Fruit fly (Drosophila melanogaster): Measurements from ENCODE around the gene Oga.
A peak's percentile ranks its signal among the peaks of the same experiment; 100 is the strongest.

Gene Oga

DNA sequence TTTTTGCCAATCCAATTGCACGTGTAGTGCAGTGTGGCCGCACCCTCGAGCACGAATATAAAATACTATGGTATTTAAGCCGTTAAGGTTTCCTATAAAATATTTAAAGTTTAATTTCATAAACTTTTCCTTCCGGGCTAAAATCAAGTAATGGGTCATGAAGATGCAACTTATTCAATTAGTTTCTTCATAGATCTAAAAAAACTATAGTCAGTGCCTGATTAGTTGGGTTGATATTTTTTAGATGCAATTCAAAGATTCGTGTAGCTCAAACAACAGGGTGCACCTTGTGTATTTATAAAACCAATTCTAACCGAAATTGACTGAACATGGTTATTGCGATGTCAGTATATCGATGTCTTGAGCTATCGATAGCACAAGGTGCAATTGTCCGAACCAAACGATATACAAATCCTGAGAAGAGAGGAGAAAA, at the start of gene Oga, which contains the start of gene Smyd5 (continued):
- TF ChIP-seq Trl (optimal IDR thresholded peaks at IDR 0.05) (no peak), Trl (GFP tag; optimal IDR thresholded peaks at IDR 0.05) (peak; percentile 53), fd102C (GFP tag; optimal IDR thresholded peaks at IDR 0.05) (no peak), CG10462 (GFP tag; optimal IDR thresholded peaks at IDR 0.05) (peak; percentile 10), CG14441 (GFP tag; IDR thresholded peaks at IDR 0.05) (no peak), CG14014 (GFP tag; IDR thresholded peaks at IDR 0.05) (no peak), peb (GFP tag; IDR thresholded peaks at IDR 0.05) (no peak), org-1 (GFP tag; optimal IDR thresholded peaks at IDR 0.05) (no peak), CG11456 (GFP tag; IDR thresholded peaks at IDR 0.05) (0 out of 3 replicates have a peak, but pooled peaks have one; percentile 4), Hr51 (GFP tag; optimal IDR thresholded peaks at IDR 0.05) (peak in 1 of 2 experiments; percentile 4), NK7.1 (GFP tag; optimal IDR thresholded peaks at IDR 0.05) (no peak), CG2678 (tag; optimal IDR thresholded peaks at IDR 0.05) (no peak), onecut (GFP tag; IDR thresholded peaks at IDR 0.05) (peak; percentile 48), CG6765 (GFP tag; optimal IDR thresholded peaks at IDR 0.05) (no peak), sqz (GFP tag; optimal IDR thresholded peaks at IDR 0.05) (no peak), pb (GFP tag; optimal IDR thresholded peaks at IDR 0.05) (no peak), klu (GFP tag; IDR thresholded peaks at IDR 0.05) (no peak), dpn (GFP tag; optimal IDR thresholded peaks at IDR 0.05) (peak; percentile 17 to 43), ab (GFP tag; optimal IDR thresholded peaks at IDR 0.05) (no peak), CG12236 (GFP tag; optimal IDR thresholded peaks at IDR 0.05) (peak; percentile 4), Asciz (GFP tag; optimal IDR thresholded peaks at IDR 0.05) (no peak), zfh2 (GFP tag; optimal IDR thresholded peaks at IDR 0.05) (peak; percentile 60), CHES-1-like (GFP tag; optimal IDR thresholded peaks at IDR 0.05) (peak; percentile 55), CG31388 (GFP tag; optimal IDR thresholded peaks at IDR 0.05) (no peak), salm (tag; optimal IDR thresholded peaks at IDR 0.05) (no peak), Med (GFP tag) (peak; percentile 94), CG11723 (GFP tag; optimal IDR thresholded peaks at IDR 0.05) (no peak), CG2199 (GFP tag; IDR thresholded peaks at IDR 0.05) (no peak), CG7928 (GFP tag; optimal IDR thresholded peaks at IDR 0.05) (peak; percentile 11), lola (GFP tag; optimal IDR thresholded peaks at IDR 0.05) (peak in 1 of 3 experiments; percentile 31), NC2α (GFP tag; optimal IDR thresholded peaks at IDR 0.05) (no peak), CG15269 (tag; optimal IDR thresholded peaks at IDR 0.05) (no peak), tap (tag; optimal IDR thresholded peaks at IDR 0.05) (no peak), CG14965 (GFP tag; optimal IDR thresholded peaks at IDR 0.05; ENCODE audit: borderline replicate concordance) (no peak), insv (GFP tag; optimal IDR thresholded peaks at IDR 0.05) (peak in 1 of 2 experiments; percentile 60), yki (optimal IDR thresholded peaks at IDR 0.05) (no peak), cad (GFP tag; optimal IDR thresholded peaks at IDR 0.05) (peak; percentile 12), CG11247 (GFP tag; IDR thresholded peaks at IDR 0.05) (no peak), nmo (GFP tag; optimal IDR thresholded peaks at IDR 0.05) (peak; percentile 72), MESR4 (GFP tag; optimal IDR thresholded peaks at IDR 0.05) (peak; percentile 49), ssp (GFP tag; IDR thresholded peaks at IDR 0.05) (no peak), Jarid2 (GFP tag; optimal IDR thresholded peaks at IDR 0.05) (no peak), Hsf (GFP tag; optimal IDR thresholded peaks at IDR 0.05) (peak; percentile 58), crp (GFP tag; optimal IDR thresholded peaks at IDR 0.05) (no peak), CG9797 (GFP tag; optimal IDR thresholded peaks at IDR 0.05) (peak; percentile 70), CG31365 (tag; optimal IDR thresholded peaks at IDR 0.05) (no peak), prd (optimal IDR thresholded peaks at IDR 0.05) (no peak), prd (GFP tag; IDR thresholded peaks at IDR 0.05) (0 out of 3 replicates have a peak, but pooled peaks have one; percentile 4), CG30431 (GFP tag; optimal IDR thresholded peaks at IDR 0.05) (no peak), CG8290 (GFP tag; optimal IDR thresholded peaks at IDR 0.05) (peak; percentile 27), CG8290 (tag; optimal IDR thresholded peaks at IDR 0.05) (peak in 1 of 2 experiments; percentile 23), Atf6 (GFP tag; IDR thresholded peaks at IDR 0.05) (no peak), CG2889 (GFP tag; IDR thresholded peaks at IDR 0.05) (no peak)
